Fruit fly (Drosophila melanogaster): ENCODE measurements around the gene CG2211.

Gene CG2211

dm6 chr3L:1368201-1368617, 33.0 kb upstream of the CG2211 start (continued):
- TF ChIP-seq CG14710 (tag; optimal IDR thresholded peaks at IDR 0.05) = peak; percentile 65
- TF ChIP-seq CG5953 (GFP tag; IDR thresholded peaks at IDR 0.05) = peak; percentile 58; the same call in 1 of the 2 replicates
- TF ChIP-seq Rfx (GFP tag; IDR thresholded peaks at IDR 0.05) = peak; percentile 91
- TF ChIP-seq dysf (GFP tag; IDR thresholded peaks at IDR 0.05) = peak; percentile 89
- TF ChIP-seq Tbp (GFP tag; optimal IDR thresholded peaks at IDR 0.05) = no peak
- TF ChIP-seq HLH3B (GFP tag; IDR thresholded peaks at IDR 0.05) = peak; percentile 84
- peak; percentile 81 for TF ChIP-seq CG11247 (GFP tag; IDR thresholded peaks at IDR 0.05)
- no peak for TF ChIP-seq ash1 (GFP tag; optimal IDR thresholded peaks at IDR 0.05)
- TF ChIP-seq BtbVII (GFP tag; optimal IDR thresholded peaks at IDR 0.05) = peak; percentile 43
- TF ChIP-seq exex (tag; optimal IDR thresholded peaks at IDR 0.05) = peak; percentile 62
- TF ChIP-seq gsb-n (tag; optimal IDR thresholded peaks at IDR 0.05) = peak; percentile 45
- TF ChIP-seq CG9215 (GFP tag; IDR thresholded peaks at IDR 0.05) = peak; percentile 82
- TF ChIP-seq al (GFP tag; IDR thresholded peaks at IDR 0.05) = peak; percentile 77
- peak; percentile 87 for TF ChIP-seq CG4424 (GFP tag; optimal IDR thresholded peaks at IDR 0.05)
- peak; percentile 59 for TF ChIP-seq CHES-1-like (GFP tag; optimal IDR thresholded peaks at IDR 0.05)
- peak; percentile 81 for TF ChIP-seq CG7271 (tag; optimal IDR thresholded peaks at IDR 0.05)
- TF ChIP-seq CG7928 (GFP tag; optimal IDR thresholded peaks at IDR 0.05) = peak; percentile 20
- TF ChIP-seq ab (GFP tag; optimal IDR thresholded peaks at IDR 0.05) = peak; percentile 62
- peak; percentile 77 for TF ChIP-seq CG7357 (GFP tag; IDR thresholded peaks at IDR 0.05)
- peak; percentile 59; the same call in 1 of the 2 replicates for TF ChIP-seq dati (GFP tag; IDR thresholded peaks at IDR 0.05)
- TF ChIP-seq CG1602 (GFP tag; optimal IDR thresholded peaks at IDR 0.05) = peak; percentile 79
- TF ChIP-seq eyg (GFP tag; optimal IDR thresholded peaks at IDR 0.05) = peak; percentile 57
- TF ChIP-seq ATbp (GFP tag; optimal IDR thresholded peaks at IDR 0.05) = peak; percentile 60
- peak; percentile 90 for TF ChIP-seq sob (GFP tag; IDR thresholded peaks at IDR 0.05)
- no peak for TF ChIP-seq CG17912 (GFP tag; optimal IDR thresholded peaks at IDR 0.05)
- peak; percentile 13 for TF ChIP-seq en (GFP tag; optimal IDR thresholded peaks at IDR 0.05)
- no peak for TF ChIP-seq CG4282 (GFP tag; optimal IDR thresholded peaks at IDR 0.05)
- TF ChIP-seq ken (GFP tag; IDR thresholded peaks at IDR 0.05) = peak; percentile 78; the same call in 2 of the 3 replicates
- no peak for TF ChIP-seq kni (GFP tag; optimal IDR thresholded peaks at IDR 0.05)
- peak; percentile 41 for TF ChIP-seq CG31365 (tag; optimal IDR thresholded peaks at IDR 0.05)
- peak; percentile 79 for TF ChIP-seq CG7839 (tag; optimal IDR thresholded peaks at IDR 0.05)
- no peak for TF ChIP-seq Scr (GFP tag; IDR thresholded peaks at IDR 0.05; ENCODE audit: partially characterized antibody)
- TF ChIP-seq fd3F (GFP tag; optimal IDR thresholded peaks at IDR 0.05) = peak; percentile 62
- peak; percentile 85 for TF ChIP-seq Optix (GFP tag; IDR thresholded peaks at IDR 0.05)
- peak; percentile 75 for TF ChIP-seq maf-S (GFP tag; optimal IDR thresholded peaks at IDR 0.05)
- TF ChIP-seq Dip2 (GFP tag; IDR thresholded peaks at IDR 0.05) = no peak
- TF ChIP-seq vvl (GFP tag; IDR thresholded peaks at IDR 0.05) = peak; percentile 91
- no peak for TF ChIP-seq h (optimal IDR thresholded peaks at IDR 0.05)
- TF ChIP-seq CG30403 (GFP tag; optimal IDR thresholded peaks at IDR 0.05) = peak; percentile 80
- no peak for TF ChIP-seq CG42726 (GFP tag; IDR thresholded peaks at IDR 0.05; ENCODE audit: partially characterized antibody)
- TF ChIP-seq CG12299 (tag; optimal IDR thresholded peaks at IDR 0.05) = peak; percentile 21
- TF ChIP-seq CG2875 (GFP tag; optimal IDR thresholded peaks at IDR 0.05) = peak; percentile 48
- TF ChIP-seq br (optimal IDR thresholded peaks at IDR 0.05) = no peak
- TF ChIP-seq CG5245 (GFP tag; optimal IDR thresholded peaks at IDR 0.05) = peak; percentile 40
- TF ChIP-seq CG32767 (GFP tag; IDR thresholded peaks at IDR 0.05) = peak; percentile 71
- TF ChIP-seq eve (GFP tag; optimal IDR thresholded peaks at IDR 0.05) = peak; percentile 73 to 92
- peak; percentile 83 for TF ChIP-seq H15 (GFP tag; IDR thresholded peaks at IDR 0.05)
- TF ChIP-seq CG1792 (GFP tag; optimal IDR thresholded peaks at IDR 0.05) = no peak
- peak; percentile 49 for TF ChIP-seq sd (tag; optimal IDR thresholded peaks at IDR 0.05)
- no peak for TF ChIP-seq CG8478 (optimal IDR thresholded peaks at IDR 0.05)
- no peak for TF ChIP-seq Sin3A (optimal IDR thresholded peaks at IDR 0.05)
- TF ChIP-seq CG17186 (GFP tag; optimal IDR thresholded peaks at IDR 0.05) = no peak
- no peak for TF ChIP-seq MESR4 (GFP tag; optimal IDR thresholded peaks at IDR 0.05)

Data from whole organism, embryonic.